Worm (Caenorhabditis elegans): Measurements from ENCODE around the gene T05C12.11.

T05C12.11 gene

ce11 chrII:8185016-8185493, 14.8 kb upstream of the T05C12.11 start, which contains the start of the genes mig-5 and cct-1 (continued):
- TF ChIP-seq nhr-76 (tag; optimal IDR thresholded peaks at IDR 0.05) (peak; percentile 34), F16B12.6 (tag; optimal IDR thresholded peaks at IDR 0.05) (peak; percentile 75), C04F5.9 (tag; optimal IDR thresholded peaks at IDR 0.05) (peak; percentile 100), mdl-1 (tag; optimal IDR thresholded peaks at IDR 0.05) (peak in 1 of 2 experiments; percentile 95), lin-35 (GFP tag; optimal IDR thresholded peaks at IDR 0.05) (peak; percentile 92 to 94), isw-1 (GFP tag; IDR thresholded peaks at IDR 0.05) (peak; percentile 99), fos-1 (tag; optimal IDR thresholded peaks at IDR 0.05) (peak; percentile 95), egl-27 (tag; optimal IDR thresholded peaks at IDR 0.05) (peak; percentile 73 to 88), nhr-85 (tag) (peak; percentile 99), pag-3 (tag; optimal IDR thresholded peaks at IDR 0.05; ENCODE audit: borderline replicate concordance, insufficient read depth) (peak; percentile 53), aly-2 (tag; optimal IDR thresholded peaks at IDR 0.05) (peak; percentile 98), irx-1 (tag; optimal IDR thresholded peaks at IDR 0.05) (peak; percentile 97), hlh-4 (tag; optimal IDR thresholded peaks at IDR 0.05) (peak; percentile 12), ets-5 (GFP tag; IDR thresholded peaks at IDR 0.05) (no peak), nhr-47 (tag; optimal IDR thresholded peaks at IDR 0.05) (peak; percentile 99), elt-2 (tag; optimal IDR thresholded peaks at IDR 0.05) (peak; percentile 90), xbp-1 (tag; optimal IDR thresholded peaks at IDR 0.05) (peak; percentile 98), efl-1 (optimal IDR thresholded peaks at IDR 0.05) (peak; percentile 96 to 98), efl-1 (GFP tag; optimal IDR thresholded peaks at IDR 0.05 in 1 of 2) (peak; percentile 85 to 99), nhr-28 (tag; optimal IDR thresholded peaks at IDR 0.05) (peak; percentile 26), zag-1 (tag; optimal IDR thresholded peaks at IDR 0.05) (peak; percentile 87), lir-3 (tag; optimal IDR thresholded peaks at IDR 0.05; ENCODE audit: poor library complexity) (peak; percentile 95), unc-130 (tag; optimal IDR thresholded peaks at IDR 0.05) (peak; percentile 100), sup-37 (GFP tag; optimal IDR thresholded peaks at IDR 0.05) (peak; percentile 92), ztf-4 (tag; optimal IDR thresholded peaks at IDR 0.05) (peak; percentile 95), nhr-71 (tag; optimal IDR thresholded peaks at IDR 0.05) (peak; percentile 99), lin-39 (tag; optimal IDR thresholded peaks at IDR 0.05) (peak; percentile 98), sox-4 (tag; optimal IDR thresholded peaks at IDR 0.05) (peak; percentile 94), ceh-90 (tag; optimal IDR thresholded peaks at IDR 0.05) (peak; percentile 44), aha-1 (tag; optimal IDR thresholded peaks at IDR 0.05) (peak; percentile 78), unc-86 (tag; optimal IDR thresholded peaks at IDR 0.05) (peak; percentile 98), hpl-2 (GFP tag; optimal IDR thresholded peaks at IDR 0.05) (peak; percentile 95), rnt-1 (tag; optimal IDR thresholded peaks at IDR 0.05) (peak; percentile 98), lin-15B (tag; optimal IDR thresholded peaks at IDR 0.05) (peak; percentile 98), fkh-8 (tag; optimal IDR thresholded peaks at IDR 0.05) (peak; percentile 98), C16A3.4 (tag; optimal IDR thresholded peaks at IDR 0.05) (peak; percentile 98), mep-1 (tag; optimal IDR thresholded peaks at IDR 0.05) (peak; percentile 99), nhr-77 (tag; optimal IDR thresholded peaks at IDR 0.05) (peak; percentile 90), unc-62 (GFP tag; optimal IDR thresholded peaks at IDR 0.05) (peak; percentile 45), ceh-63 (GFP tag; optimal IDR thresholded peaks at IDR 0.05) (peak; percentile 90), nhr-20 (tag; optimal IDR thresholded peaks at IDR 0.05) (peak; percentile 99), grh-1 (GFP tag; IDR thresholded peaks at IDR 0.05) (peak; percentile 98), lin-13 (GFP tag; optimal IDR thresholded peaks at IDR 0.05) (peak; percentile 97), dpl-1 (GFP tag; optimal IDR thresholded peaks at IDR 0.05) (peak; percentile 87 to 93 (median 89)), ama-1 (optimal IDR thresholded peaks at IDR 0.05) (peak; percentile 89), jun-1 (tag; optimal IDR thresholded peaks at IDR 0.05) (peak; percentile 96), dsc-1 (tag; optimal IDR thresholded peaks at IDR 0.05) (peak; percentile 99), vab-15 (tag; optimal IDR thresholded peaks at IDR 0.05) (peak; percentile 94), mab-9 (GFP tag; IDR thresholded peaks at IDR 0.05) (peak; percentile 94), ceh-88 (GFP tag; IDR thresholded peaks at IDR 0.05) (peak; percentile 96), nhr-90 (tag; optimal IDR thresholded peaks at IDR 0.05; ENCODE audit: poor library complexity) (peak; percentile 98), hlh-17 (GFP tag; optimal IDR thresholded peaks at IDR 0.05; ENCODE audit: borderline replicate concordance) (no peak), efl-3 (GFP tag; optimal IDR thresholded peaks at IDR 0.05) (peak; percentile 81)

Measured in whole organism, L1 larva.